Worm (Caenorhabditis elegans) whole organism, L2 larva: ENCODE measurements around the gene M117.4.
A peak's percentile ranks its signal among the peaks of the same experiment; 100 is the strongest.

Source experiments
- C34F6.9 ChIP-seq: fragments of 150-350 bp; optimal IDR thresholded peaks from 2 replicates; lab custom pipeline; 2014; ENCODE audit warnings: missing biosample characterization, missing genetic modification characterization
- F13H6.1 ChIP-seq: sonication (generic microtip); optimal IDR thresholded peaks from 2 replicates; lab custom pipeline; 2016; ENCODE audit warnings: missing genetic modification characterization, missing compliant biosample characterization
- Y55F3AM.14 ChIP-seq: fragments of 200-800 bp; sonication (Bioruptor generic); optimal IDR thresholded peaks from 2 replicates; lab custom pipeline; 2018; ENCODE audit warnings: mild to moderate bottlenecking, missing genetic modification characterization, missing compliant biosample characterization
- ZK546.5 ChIP-seq: sonication (generic microtip); optimal IDR thresholded peaks from 2 replicates; lab custom pipeline; 2017; ENCODE audit warnings: missing biosample characterization, missing genetic modification characterization
- alr-1 ChIP-seq: fragments of 150-350 bp; optimal IDR thresholded peaks from 2 replicates; lab custom pipeline; 2014; ENCODE audit warnings: missing biosample characterization, missing genetic modification characterization
- aly-2 ChIP-seq: fragments of 150-350 bp; optimal IDR thresholded peaks from 2 replicates; lab custom pipeline; 2014; ENCODE audit warnings: missing biosample characterization, missing genetic modification characterization
- ama-1 ChIP-seq: fragments of 150-350 bp; optimal IDR thresholded peaks from 2 replicates; lab custom pipeline; 2018; ENCODE audit warnings: inconsistent platforms
- blmp-1 ChIP-seq: sonication (generic microtip); optimal IDR thresholded peaks from 2 replicates; lab custom pipeline; 2017; ENCODE audit warnings: missing genetic modification characterization, mild to moderate bottlenecking, missing compliant biosample characterization, antibody characterized with exemption, moderate library complexity; ENCODE audit not compliant: insufficient read depth
- ceh-16 ChIP-seq: fragments of 150-350 bp; optimal IDR thresholded peaks from 2 replicates; lab custom pipeline; 2014; ENCODE audit warnings: missing biosample characterization, missing genetic modification characterization
- ceh-82 ChIP-seq: fragments of 150-350 bp; optimal IDR thresholded peaks from 2 replicates; lab custom pipeline; 2014; ENCODE audit warnings: missing biosample characterization, missing genetic modification characterization
- crh-2 ChIP-seq: sonication (generic microtip); optimal IDR thresholded peaks from 2 replicates; lab custom pipeline; 2017; ENCODE audit warnings: missing biosample characterization, missing genetic modification characterization
- egl-27 ChIP-seq: sonication (generic microtip); optimal IDR thresholded peaks from 3 replicates; lab custom pipeline; 2017; ENCODE audit warnings: missing biosample characterization, missing genetic modification reagents, missing genetic modification characterization
- fos-1 ChIP-seq: fragments of 150-350 bp; optimal IDR thresholded peaks from 2 replicates; lab custom pipeline; 2014; ENCODE audit warnings: missing biosample characterization, missing genetic modification characterization
- gmeb-1 ChIP-seq: fragments of 150-350 bp; optimal IDR thresholded peaks from 2 replicates; lab custom pipeline; 2014; ENCODE audit warnings: missing biosample characterization, missing genetic modification characterization
- lin-11 ChIP-seq: fragments of 150-350 bp; sonication (generic microtip); optimal IDR thresholded peaks from 2 replicates; lab custom pipeline; 2014; ENCODE audit warnings: missing biosample characterization, missing genetic modification characterization, inconsistent platforms, mixed read lengths
- lin-13 ChIP-seq: fragments of 150-350 bp; optimal IDR thresholded peaks from 2 replicates; lab custom pipeline; 2014; ENCODE audit warnings: missing biosample characterization, missing genetic modification reagents, missing genetic modification characterization
- lsy-2 ChIP-seq, 2 experiments: fragments of 150-350 bp in 1 of 2; sonication (generic microtip) in 1 of 2; optimal IDR thresholded peaks; 2 replicates each; lab custom pipeline; 2014 to 2017; ENCODE audit warnings: missing biosample characterization in 2 of 2, missing genetic modification characterization in 2 of 2
- mab-5 ChIP-seq: fragments of 150-350 bp; optimal IDR thresholded peaks from 2 replicates; lab custom pipeline; 2014; ENCODE audit warnings: missing biosample characterization, missing genetic modification characterization
- mbf-1 ChIP-seq: sonication (generic microtip); optimal IDR thresholded peaks from 2 replicates; lab custom pipeline; 2017; ENCODE audit warnings: missing biosample characterization, missing genetic modification characterization
- mdl-1 ChIP-seq, 2 experiments: fragments of 150-350 bp in 1 of 2; sonication (generic microtip) in 1 of 2; optimal IDR thresholded peaks; 2 replicates each; lab custom pipeline; 2017; ENCODE audit warnings: missing biosample characterization in 2 of 2, missing genetic modification characterization in 2 of 2
- nhr-10 ChIP-seq: sonication (generic microtip); optimal IDR thresholded peaks from 2 replicates; lab custom pipeline; 2017; ENCODE audit warnings: missing biosample characterization, missing genetic modification characterization
- nhr-11 ChIP-seq: fragments of 150-350 bp; optimal IDR thresholded peaks from 2 replicates; lab custom pipeline; 2014; ENCODE audit warnings: missing biosample characterization, missing genetic modification characterization
- nhr-12 ChIP-seq: fragments of 150-350 bp; optimal IDR thresholded peaks from 2 replicates; lab custom pipeline; 2014; ENCODE audit warnings: missing biosample characterization, missing genetic modification characterization
- nhr-129 ChIP-seq: fragments of 150-350 bp; optimal IDR thresholded peaks from 2 replicates; lab custom pipeline; 2014; ENCODE audit warnings: missing biosample characterization, missing genetic modification characterization
- nhr-21 ChIP-seq: fragments of 150-350 bp; optimal IDR thresholded peaks from 2 replicates; lab custom pipeline; 2014; ENCODE audit warnings: missing biosample characterization, missing genetic modification characterization
- nhr-23 ChIP-seq: fragments of 150-350 bp; optimal IDR thresholded peaks from 2 replicates; lab custom pipeline; 2014; ENCODE audit warnings: missing biosample characterization, missing genetic modification reagents, missing genetic modification characterization
- nhr-237 ChIP-seq: fragments of 150-350 bp; optimal IDR thresholded peaks from 2 replicates; lab custom pipeline; 2014; ENCODE audit warnings: missing biosample characterization, missing genetic modification characterization
- nhr-6 ChIP-seq: fragments of 150-350 bp; optimal IDR thresholded peaks from 2 replicates; lab custom pipeline; 2014; ENCODE audit warnings: missing biosample characterization, missing genetic modification characterization
- peb-1 ChIP-seq: fragments of 150-350 bp; optimal IDR thresholded peaks from 2 replicates; lab custom pipeline; 2014; ENCODE audit warnings: missing biosample characterization, missing genetic modification characterization
- sem-4 ChIP-seq: fragments of 150-350 bp; optimal IDR thresholded peaks from 2 replicates; lab custom pipeline; 2014; ENCODE audit warnings: missing biosample characterization, missing genetic modification reagents, missing genetic modification characterization
- skn-1 ChIP-seq: sonication (generic microtip); optimal IDR thresholded peaks from 2 replicates; lab custom pipeline; 2017; ENCODE audit warnings: missing biosample characterization, missing genetic modification characterization
- sma-3 ChIP-seq: sonication (generic microtip); optimal IDR thresholded peaks from 2 replicates; lab custom pipeline; 2016; ENCODE audit warnings: missing genetic modification reagents, missing genetic modification characterization, missing compliant biosample characterization
- sma-9 ChIP-seq, 2 experiments: fragments of 150-350 bp in 1 of 2; sonication (generic microtip) in 1 of 2; optimal IDR thresholded peaks; 2 replicates each; lab custom pipeline; 2014 to 2016; ENCODE audit warnings: missing genetic modification characterization in 2 of 2, mild to moderate bottlenecking in 1 of 2, missing biosample characterization in 1 of 2, missing compliant biosample characterization in 1 of 2, missing genetic modification reagents in 1 of 2, moderate library complexity in 1 of 2
- snpc-4 ChIP-seq: fragments of 150-350 bp; optimal IDR thresholded peaks from 2 replicates; lab custom pipeline; 2014; ENCODE audit warnings: missing biosample characterization, missing genetic modification characterization
- unc-39 ChIP-seq: fragments of 150-350 bp; optimal IDR thresholded peaks from 2 replicates; lab custom pipeline; 2014; ENCODE audit warnings: missing biosample characterization, missing genetic modification characterization
- unc-55 ChIP-seq: fragments of 150-350 bp; sonication (generic microtip); optimal IDR thresholded peaks from 3 replicates; lab custom pipeline; 2014; ENCODE audit warnings: missing biosample characterization, missing genetic modification reagents, missing genetic modification characterization
- unc-62 ChIP-seq: fragments of 150-350 bp; optimal IDR thresholded peaks from 2 replicates; lab custom pipeline; 2014; ENCODE audit warnings: missing biosample characterization, missing genetic modification reagents, missing genetic modification characterization
- zag-1 ChIP-seq: fragments of 150-350 bp; optimal IDR thresholded peaks from 2 replicates; lab custom pipeline; 2014; ENCODE audit warnings: missing biosample characterization, missing genetic modification characterization
- ztf-1 ChIP-seq: fragments of 200-800 bp; sonication (Bioruptor generic); conservative IDR thresholded peaks from 2 replicates; pipeline ENCODE4 v1.3.6; 2022; ENCODE audit warnings: missing genetic modification characterization, missing compliant biosample characterization
- ztf-11 ChIP-seq: sonication (generic microtip); optimal IDR thresholded peaks from 2 replicates; lab custom pipeline; 2017; ENCODE audit warnings: missing biosample characterization, missing genetic modification characterization

The M117.4 gene

ce11 chrIV:11809708-11810114 is 23.6 kb downstream of the M117.4 start (continued):
- peak; percentile 56 for TF ChIP-seq fos-1 (tag; lab: Kevin White, UChicago)
- no peak for TF ChIP-seq aly-2 (tag; lab: Kevin White, UChicago)
- TF ChIP-seq egl-27 (tag; lab: Kevin White, UChicago) = peak; percentile 48
- TF ChIP-seq nhr-23 (tag; lab: Kevin White, UChicago) = no peak
- no peak for TF ChIP-seq peb-1 (tag; lab: Kevin White, UChicago)
- TF ChIP-seq, all 48 proteins: peak for 24

ce11 chrIV:11809047-11809446 is 24.3 kb downstream of the M117.4 start:
- TF ChIP-seq lin-11 (tag; lab: Kevin White, UChicago) (no peak), ceh-16 (no peak), ceh-82 (no peak), nhr-237 (tag; lab: Kevin White, UChicago) (no peak), sma-3 (GFP tag; lab: Kevin White, UChicago) (no peak), sem-4 (tag; lab: Kevin White, UChicago) (no peak), aly-2 (tag; lab: Kevin White, UChicago) (no peak), peb-1 (tag; lab: Kevin White, UChicago) (no peak), blmp-1 (tag; lab: Kevin White, UChicago) (peak; percentile 17), skn-1 (no peak), gmeb-1 (tag; lab: Kevin White, UChicago) (no peak), mbf-1 (tag; lab: Kevin White, UChicago) (no peak), nhr-11 (tag; lab: Kevin White, UChicago) (no peak), ztf-1 (GFP tag; lab: Robert Waterston, UW) (no peak), nhr-10 (tag; lab: Kevin White, UChicago) (no peak), ztf-11 (tag; lab: Kevin White, UChicago) (no peak), egl-27 (tag; lab: Kevin White, UChicago) (no peak), ZK546.5 (tag; lab: Kevin White, UChicago) (no peak), unc-39 (no peak), sma-9 (GFP tag; optimal IDR thresholded peaks at IDR 0.05; lab: Kevin White, UChicago) (peak; percentile 81), sma-9 (tag; optimal IDR thresholded peaks at IDR 0.05; lab: Kevin White, UChicago) (no peak), Y55F3AM.14 (no peak), mdl-1 (tag; optimal IDR thresholded peaks at IDR 0.05; lab: Kevin White, UChicago) (no peak), alr-1 (tag; lab: Kevin White, UChicago) (no peak), nhr-6 (tag; lab: Kevin White, UChicago) (no peak), fos-1 (tag; lab: Kevin White, UChicago) (peak; percentile 22), lin-13 (no peak), ama-1 (lab: Kevin White, UChicago) (no peak), mab-5 (tag; lab: Kevin White, UChicago) (no peak), snpc-4 (tag; lab: Kevin White, UChicago) (no peak), nhr-129 (tag; lab: Kevin White, UChicago) (no peak), C34F6.9 (tag; lab: Kevin White, UChicago) (no peak), zag-1 (no peak), nhr-21 (tag; lab: Kevin White, UChicago) (peak; percentile 39), lsy-2 (tag; optimal IDR thresholded peaks at IDR 0.05; lab: Kevin White, UChicago) (peak in 1 of 2 experiments; percentile 1), unc-55 (GFP tag; lab: Kevin White, UChicago) (no peak), crh-2 (tag; lab: Kevin White, UChicago) (peak; percentile 21), unc-62 (GFP tag; lab: Kevin White, UChicago) (no peak)

ce11 chrIV:11804053-11804452 is 29.3 kb downstream of the M117.4 start, which contains the start of gene H01G02.1:
TSS of gene H01G02.1 (minus strand) at chrIV:11804153.
- TF ChIP-seq unc-39 (no peak), egl-27 (tag; lab: Kevin White, UChicago) (no peak), ceh-16 (no peak), blmp-1 (tag; lab: Kevin White, UChicago) (no peak), mbf-1 (tag; lab: Kevin White, UChicago) (no peak), aly-2 (tag; lab: Kevin White, UChicago) (no peak), nhr-12 (tag; lab: Kevin White, UChicago) (no peak), sma-3 (GFP tag; lab: Kevin White, UChicago) (no peak), unc-62 (GFP tag; lab: Kevin White, UChicago) (no peak), ZK546.5 (tag; lab: Kevin White, UChicago) (no peak), ztf-1 (GFP tag; lab: Robert Waterston, UW) (no peak), nhr-237 (tag; lab: Kevin White, UChicago) (no peak), F13H6.1 (tag; lab: Kevin White, UChicago) (no peak)
